Worm (Caenorhabditis elegans): ENCODE measurements around the gene srh-69.
"Not testable (repeated sequence)": the region's sequence is repeated elsewhere in the genome, so short reads cannot be mapped to it uniquely, and the experiment has no call there.

DNA sequence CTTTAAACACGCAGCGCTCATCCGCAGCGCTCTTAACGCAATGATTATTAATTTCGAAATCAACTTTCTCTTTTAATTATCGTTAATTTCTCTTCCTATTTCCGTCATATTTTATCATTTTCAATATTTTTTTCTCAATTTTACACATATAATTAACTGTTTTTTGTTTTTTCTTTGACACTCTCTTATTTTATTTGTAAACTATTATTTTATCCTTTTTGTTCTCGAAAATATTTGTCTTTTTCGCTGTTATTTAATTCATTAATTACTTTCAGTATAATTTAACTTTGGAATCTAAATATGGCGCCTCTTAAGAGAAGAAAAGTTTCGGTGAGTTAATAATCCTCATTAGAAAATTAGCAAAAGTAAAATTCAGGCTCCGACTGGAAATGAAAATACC, 21.7 kb upstream of the srh-69 start, which contains the start of gene F49C5.3:
- TF ChIP-seq nhr-77 (tag; optimal IDR thresholded peaks at IDR 0.05); snpc-4 (tag; optimal IDR thresholded peaks at IDR 0.05); lin-39 (tag; optimal IDR thresholded peaks at IDR 0.05); mab-5 (tag; optimal IDR thresholded peaks at IDR 0.05); fos-1 (tag; optimal IDR thresholded peaks at IDR 0.05); unc-62 (GFP tag; optimal IDR thresholded peaks at IDR 0.05); nhr-11 (tag; optimal IDR thresholded peaks at IDR 0.05); lin-13 (GFP tag; optimal IDR thresholded peaks at IDR 0.05); ztf-4 (tag; optimal IDR thresholded peaks at IDR 0.05); nhr-237 (tag; optimal IDR thresholded peaks at IDR 0.05); mdl-1 (tag; optimal IDR thresholded peaks at IDR 0.05); lsy-2 (tag; optimal IDR thresholded peaks at IDR 0.05); mbf-1 (tag; optimal IDR thresholded peaks at IDR 0.05); blmp-1 (tag; optimal IDR thresholded peaks at IDR 0.05; ENCODE audit: insufficient read depth): not testable (repeated sequence)
